Fruit fly (Drosophila melanogaster) whole organism, pupa: ENCODE measurements around the gene Arc42.

Source experiments
- CG10348 ChIP-seq: fragments of 200-800 bp; sonication (Bioruptor generic); IDR thresholded peaks from 2 replicates; pipeline ENCODE4 v1.3.6; 2022; ENCODE audit warnings: missing biosample characterization, missing genetic modification characterization
- CG14655 ChIP-seq: fragments of 200-800 bp; sonication (Bioruptor generic); optimal IDR thresholded peaks from 3 replicates; lab custom pipeline; 2017; ENCODE audit warnings: mild to moderate bottlenecking, missing biosample characterization, missing genetic modification reagents, missing genetic modification characterization
- CG8159 ChIP-seq: fragments of 200-800 bp; sonication (Bioruptor generic); optimal IDR thresholded peaks from 3 replicates; lab custom pipeline; 2018; ENCODE audit warnings: missing biosample characterization, mild to moderate bottlenecking, missing genetic modification characterization, moderate library complexity
- D1 ChIP-seq: fragments of 200-800 bp; sonication (Bioruptor generic); optimal IDR thresholded peaks from 2 replicates; lab custom pipeline; 2018; ENCODE audit warnings: missing biosample characterization, mild to moderate bottlenecking, missing genetic modification characterization, moderate library complexity
- EcR ChIP-seq: fragments of 200-800 bp; sonication (Bioruptor generic); optimal IDR thresholded peaks from 3 replicates; lab custom pipeline; 2019; ENCODE audit warnings: missing biosample characterization, missing genetic modification characterization, mild to moderate bottlenecking, moderate library complexity, missing genetic modification reagents
- Ets98B ChIP-seq: fragments of 200-800 bp; sonication (Bioruptor generic); IDR thresholded peaks from 2 replicates; pipeline ENCODE4 v1.3.6; 2022; ENCODE audit warnings: missing biosample characterization, missing genetic modification characterization
- Pif1A ChIP-seq: fragments of 200-800 bp; sonication (Bioruptor generic); optimal IDR thresholded peaks from 3 replicates; lab custom pipeline; 2016; ENCODE audit warnings: missing biosample characterization, missing genetic modification characterization
- Pif1B ChIP-seq: fragments of 200-800 bp; sonication (Bioruptor generic); optimal IDR thresholded peaks from 3 replicates; lab custom pipeline; 2016; ENCODE audit warnings: missing biosample characterization, missing genetic modification characterization
- rn ChIP-seq: fragments of 200-800 bp; sonication (Bioruptor generic); IDR thresholded peaks from 2 replicates; pipeline ENCODE4 v1.3.6; 2022; ENCODE audit warnings: missing biosample characterization, missing genetic modification characterization

dm6 chr3R:19830973-19831372, 46.6 kb upstream of the Arc42 start:
- TF ChIP-seq Pif1A (GFP tag; lab: Kevin White, UChicago), result no peak
- TF ChIP-seq Pif1B (GFP tag; lab: Kevin White, UChicago), result no peak
- no peak for TF ChIP-seq EcR (GFP tag; lab: Kevin White, UChicago)
- no peak for TF ChIP-seq CG14655
- no peak for TF ChIP-seq CG10348 (GFP tag; lab: Robert Waterston, UW)
- TF ChIP-seq Ets98B (GFP tag; lab: Robert Waterston, UW), result no peak
- TF ChIP-seq CG8159 (tag; lab: Kevin White, UChicago), result no peak
- no peak for TF ChIP-seq rn
- TF ChIP-seq D1 (tag; lab: Kevin White, UChicago), result no peak
